Worm (Caenorhabditis elegans): ENCODE data around the gene F41C3.1.

Gene F41C3.1

DNA sequence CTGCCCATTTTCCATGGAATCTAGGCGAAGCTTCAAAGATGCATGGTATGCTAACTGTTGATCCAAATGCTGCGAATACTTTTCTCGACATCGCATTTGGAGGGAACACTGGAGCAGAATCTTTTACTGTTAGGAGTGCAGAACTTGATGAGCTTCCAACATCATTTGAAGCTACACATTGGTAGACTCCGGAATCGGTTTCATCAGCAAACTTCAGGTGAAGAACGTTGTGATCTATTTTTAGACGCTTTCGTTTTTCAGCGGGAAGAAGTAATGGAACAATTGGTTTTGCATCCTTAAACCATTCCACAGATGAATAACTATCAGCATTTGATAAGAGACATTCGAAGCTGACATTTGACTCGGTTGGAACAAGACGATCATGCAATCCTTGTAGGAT is 48.4 kb downstream of the F41C3.1 start:
- TF ChIP-seq T22C8.4 (GFP tag; IDR thresholded peaks at IDR 0.05) (no peak), med-1 (GFP tag; optimal IDR thresholded peaks at IDR 0.05; ENCODE audit: insufficient read depth) (no peak), flt-1 (GFP tag; IDR thresholded peaks at IDR 0.05) (no peak), cog-1 (tag; optimal IDR thresholded peaks at IDR 0.05) (no peak), tab-1 (GFP tag; IDR thresholded peaks at IDR 0.05) (no peak), ztf-23 (GFP tag; IDR thresholded peaks at IDR 0.05) (no peak), ref-1 (GFP tag; conservative IDR thresholded peaks at IDR 0.05) (no peak), klf-2 (GFP tag; conservative IDR thresholded peaks at IDR 0.05) (no peak), ztf-29 (GFP tag; IDR thresholded peaks at IDR 0.05) (no peak)
